Fruit fly (Drosophila melanogaster): ENCODE measurements around the gene foi.

DNA sequence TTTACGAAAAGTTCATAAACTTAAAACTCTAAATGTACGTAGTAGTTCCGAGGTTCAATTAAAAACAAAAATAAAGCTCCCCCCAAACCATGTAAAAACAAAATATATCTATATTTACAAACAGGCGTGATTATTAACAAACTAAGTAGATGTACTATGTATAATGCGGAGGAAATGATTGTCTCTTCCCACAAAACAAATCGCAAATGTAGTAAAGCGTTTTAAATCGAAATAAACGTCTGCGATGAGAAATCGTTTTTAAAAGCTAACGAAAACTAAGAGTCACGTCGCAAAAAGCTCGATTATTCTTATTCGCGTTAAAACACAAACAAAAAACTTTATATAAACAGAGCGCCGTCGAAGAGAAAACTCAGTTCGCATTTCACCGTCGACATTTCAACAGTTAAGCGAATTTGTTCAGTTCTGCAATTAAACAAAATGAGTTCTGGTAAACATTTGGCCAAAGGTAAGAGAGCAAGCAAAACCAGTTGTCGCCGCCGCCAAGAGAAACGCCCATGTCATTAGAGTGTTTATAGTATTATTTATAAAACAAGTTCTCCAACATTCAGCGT is 6.4 kb upstream of the foi start, which contains the start of gene GstO3:
- TF ChIP-seq pan (optimal IDR thresholded peaks at IDR 0.05), result no peak
- no peak for TF ChIP-seq CG8478 (optimal IDR thresholded peaks at IDR 0.05)
